Worm (Caenorhabditis elegans) whole organism, young adult: ENCODE measurements around the gene T10B5.10.

Experiments used
- B0336.3 ChIP-seq: fragments of 200-800 bp; sonication (Bioruptor generic); IDR thresholded peaks from 2 replicates; pipeline ENCODE4 v1.3.6; 2022; ENCODE audit warnings: missing genetic modification characterization, missing compliant biosample characterization
- D2030.7 ChIP-seq: fragments of 200-800 bp; sonication (Bioruptor generic); IDR thresholded peaks from 2 replicates; pipeline ENCODE4 v1.3.6; 2022; ENCODE audit warnings: missing genetic modification reagents, missing genetic modification characterization, missing compliant biosample characterization
- F10E7.11 ChIP-seq: sonication (generic microtip); optimal IDR thresholded peaks from 2 replicates; lab custom pipeline; 2017; ENCODE audit warnings: mild to moderate bottlenecking, missing genetic modification characterization, moderate library complexity, missing compliant biosample characterization
- F23B12.7 ChIP-seq: sonication (generic microtip); optimal IDR thresholded peaks from 2 replicates; lab custom pipeline; 2017; ENCODE audit warnings: missing genetic modification characterization, mild to moderate bottlenecking, missing compliant biosample characterization, antibody characterized with exemption, moderate library complexity; ENCODE audit not compliant: insufficient read depth
- F33H1.4 ChIP-seq: fragments of 200-800 bp; sonication (Bioruptor generic); IDR thresholded peaks from 2 replicates; pipeline ENCODE4 v1.3.6; 2022; ENCODE audit warnings: missing genetic modification reagents, missing genetic modification characterization, missing compliant biosample characterization
- T07F8.4 ChIP-seq: sonication (generic microtip); optimal IDR thresholded peaks from 2 replicates; lab custom pipeline; 2016; ENCODE audit warnings: mild to moderate bottlenecking, missing genetic modification characterization, moderate library complexity, missing compliant biosample characterization
- Y67H2A.10 ChIP-seq: fragments of 200-800 bp; sonication (Bioruptor generic); conservative IDR thresholded peaks from 2 replicates; pipeline ENCODE4 v1.3.6; 2022; ENCODE audit warnings: missing genetic modification reagents, missing genetic modification characterization, missing compliant biosample characterization
- akir-1 ChIP-seq: fragments of 200-800 bp; sonication (Bioruptor generic); optimal IDR thresholded peaks from 2 replicates; lab custom pipeline; 2018; ENCODE audit warnings: mild to moderate bottlenecking, missing genetic modification characterization, moderate library complexity, missing compliant biosample characterization
- atf-7 ChIP-seq: sonication (generic microtip); optimal IDR thresholded peaks from 2 replicates; lab custom pipeline; 2017; ENCODE audit warnings: mild to moderate bottlenecking, missing genetic modification characterization, missing compliant biosample characterization
- attf-3 ChIP-seq: fragments of 200-800 bp; sonication (Bioruptor generic); conservative IDR thresholded peaks from 2 replicates; pipeline ENCODE4 v1.3.6; 2022; ENCODE audit warnings: missing genetic modification reagents, missing genetic modification characterization, missing compliant biosample characterization
- bed-2 ChIP-seq: fragments of 200-800 bp; sonication (Bioruptor generic); IDR thresholded peaks from 2 replicates; pipeline ENCODE4 v1.3.6; 2022; ENCODE audit warnings: missing genetic modification reagents, missing genetic modification characterization, missing compliant biosample characterization
- ceh-100 ChIP-seq: fragments of 200-800 bp; sonication (Bioruptor generic); IDR thresholded peaks from 2 replicates; pipeline ENCODE4 v1.3.6; 2022; ENCODE audit warnings: missing genetic modification reagents, missing genetic modification characterization, missing compliant biosample characterization
- ceh-27 ChIP-seq: fragments of 200-800 bp; sonication (Bioruptor generic); optimal IDR thresholded peaks from 2 replicates; lab custom pipeline; 2018; ENCODE audit warnings: mild to moderate bottlenecking, missing genetic modification characterization, moderate library complexity, missing compliant biosample characterization
- ceh-58 ChIP-seq: fragments of 200-800 bp; sonication (Bioruptor generic); IDR thresholded peaks from 2 replicates; pipeline ENCODE4 v1.3.6; 2022; ENCODE audit warnings: missing genetic modification characterization, missing compliant biosample characterization
- ceh-79 ChIP-seq: sonication (generic microtip); optimal IDR thresholded peaks from 2 replicates; lab custom pipeline; 2017; ENCODE audit warnings: mild to moderate bottlenecking, missing genetic modification characterization, missing compliant biosample characterization
- dpl-1 ChIP-seq: fragments of 150-350 bp; optimal IDR thresholded peaks from 2 replicates; lab custom pipeline; 2014; ENCODE audit warnings: missing biosample characterization, missing genetic modification reagents, missing genetic modification characterization
- hlh-26 ChIP-seq: fragments of 200-800 bp; sonication (Bioruptor generic); conservative IDR thresholded peaks from 2 replicates; pipeline ENCODE4 v1.3.6; 2022; ENCODE audit warnings: missing genetic modification reagents, missing genetic modification characterization, missing compliant biosample characterization
- hmg-1.2 ChIP-seq: fragments of 200-800 bp; sonication (Bioruptor generic); IDR thresholded peaks from 2 replicates; pipeline ENCODE4 v1.3.6; 2022; ENCODE audit warnings: missing genetic modification reagents, missing genetic modification characterization, missing compliant biosample characterization
- hrde-1 ChIP-seq: sonication (generic microtip); optimal IDR thresholded peaks from 2 replicates; lab custom pipeline; 2016; ENCODE audit warnings: missing genetic modification characterization, mild to moderate bottlenecking, missing compliant biosample characterization, moderate library complexity, missing genotype, missing genetic modification reagents, borderline replicate concordance
- hsf-1 ChIP-seq: fragments of 200-800 bp; sonication (Bioruptor generic); IDR thresholded peaks from 2 replicates; pipeline ENCODE4 v1.3.6; 2022; ENCODE audit warnings: missing genetic modification reagents, missing genetic modification characterization, missing compliant biosample characterization
- let-526 ChIP-seq: fragments of 200-800 bp; sonication (Bioruptor generic); IDR thresholded peaks from 2 replicates; pipeline ENCODE4 v1.3.6; 2022; ENCODE audit warnings: missing genetic modification reagents, missing genetic modification characterization, missing compliant biosample characterization
- let-607 ChIP-seq, 2 experiments: fragments of 200-800 bp in 1 of 2; sonication (Bioruptor generic) in 1 of 2; sonication (generic microtip) in 1 of 2; optimal IDR thresholded peaks; 2 replicates each; lab custom pipeline; 2016 to 2018; ENCODE audit warnings: mild to moderate bottlenecking in 2 of 2, missing compliant biosample characterization in 2 of 2, missing genetic modification characterization in 2 of 2, moderate library complexity in 2 of 2, missing genotype in 1 of 2
- lin-35 ChIP-seq, 3 experiments: fragments of 150-350 bp in 2 of 3; sonication (generic microtip) in 1 of 3; optimal IDR thresholded peaks; 2 replicates each; lab custom pipeline; 2014 to 2018; ENCODE audit warnings: missing biosample characterization in 3 of 3, missing genetic modification characterization in 3 of 3, missing genetic modification reagents in 3 of 3
- madf-3 ChIP-seq: fragments of 200-800 bp; sonication (Bioruptor generic); IDR thresholded peaks from 2 replicates; pipeline ENCODE4 v1.3.6; 2022; ENCODE audit warnings: missing genetic modification reagents, missing genetic modification characterization, missing compliant biosample characterization
- madf-6 ChIP-seq: fragments of 200-800 bp; sonication (Bioruptor generic); IDR thresholded peaks from 2 replicates; pipeline ENCODE4 v1.3.6; 2022; ENCODE audit warnings: missing genetic modification reagents, missing genetic modification characterization, missing compliant biosample characterization
- mcd-1 ChIP-seq: fragments of 200-800 bp; sonication (Bioruptor generic); IDR thresholded peaks from 2 replicates; pipeline ENCODE4 v1.3.6; 2022; ENCODE audit warnings: missing genetic modification reagents, missing genetic modification characterization, missing compliant biosample characterization
- mel-28 ChIP-seq: sonication (generic microtip); optimal IDR thresholded peaks from 2 replicates; lab custom pipeline; 2016; ENCODE audit warnings: borderline replicate concordance, mild to moderate bottlenecking, missing genetic modification characterization, missing compliant biosample characterization
- mxl-1 ChIP-seq: sonication (generic microtip); optimal IDR thresholded peaks from 2 replicates; lab custom pipeline; 2016; ENCODE audit warnings: missing genetic modification characterization, missing compliant biosample characterization
- nfya-1 ChIP-seq: sonication (generic microtip); optimal IDR thresholded peaks from 2 replicates; lab custom pipeline; 2017; ENCODE audit warnings: antibody characterized with exemption, missing compliant biosample characterization, missing genetic modification characterization, borderline replicate concordance; ENCODE audit not compliant: insufficient read depth
- nfyb-1 ChIP-seq: fragments of 200-800 bp; sonication (Bioruptor generic); IDR thresholded peaks from 2 replicates; pipeline ENCODE4 v1.3.6; 2022; ENCODE audit warnings: missing genetic modification reagents, missing genetic modification characterization, missing compliant biosample characterization
- rec-8 ChIP-seq, 2 experiments: sonication (generic microtip); optimal IDR thresholded peaks; 2 replicates each; lab custom pipeline; 2016; ENCODE audit warnings: mild to moderate bottlenecking in 2 of 2, missing genetic modification characterization in 2 of 2, missing genetic modification reagents in 2 of 2, missing genotype in 2 of 2, missing biosample characterization in 1 of 2, missing compliant biosample characterization in 1 of 2, moderate library complexity in 1 of 2
- rpc-1 ChIP-seq, 2 experiments: fragments of 150-350 bp in 1 of 2; sonication (generic microtip) in 1 of 2; optimal IDR thresholded peaks; 2 replicates each; lab custom pipeline; 2014 to 2018; ENCODE audit warnings: missing biosample characterization in 1 of 2, missing genetic modification characterization in 1 of 2, missing genetic modification reagents in 1 of 2, missing genotype in 1 of 2
- snpc-1.1 ChIP-seq: sonication (generic microtip); optimal IDR thresholded peaks from 2 replicates; lab custom pipeline; 2017; ENCODE audit warnings: missing genetic modification characterization, mild to moderate bottlenecking, missing compliant biosample characterization, antibody characterized with exemption, moderate library complexity, missing genotype, missing genetic modification reagents; ENCODE audit not compliant: insufficient read depth
- snpc-1.3 ChIP-seq: sonication (generic microtip); optimal IDR thresholded peaks from 2 replicates; lab custom pipeline; 2017; ENCODE audit warnings: missing genetic modification characterization, mild to moderate bottlenecking, missing compliant biosample characterization, antibody characterized with exemption, moderate library complexity, missing genotype, missing genetic modification reagents; ENCODE audit not compliant: insufficient read depth
- snpc-3.4 ChIP-seq: sonication (generic microtip); optimal IDR thresholded peaks from 2 replicates; lab custom pipeline; 2017; ENCODE audit warnings: missing genetic modification characterization, mild to moderate bottlenecking, missing compliant biosample characterization, antibody characterized with exemption, moderate library complexity, missing genotype, missing genetic modification reagents
- sptf-2 ChIP-seq: fragments of 200-800 bp; sonication (Bioruptor generic); optimal IDR thresholded peaks from 2 replicates; lab custom pipeline; 2018; ENCODE audit warnings: mild to moderate bottlenecking, missing genetic modification characterization, missing compliant biosample characterization
- tbp1 ChIP-seq: fragments of 200-800 bp; sonication (Bioruptor generic); optimal IDR thresholded peaks from 2 replicates; lab custom pipeline; 2018; ENCODE audit warnings: mild to moderate bottlenecking, missing genetic modification characterization, missing compliant biosample characterization
- tlf-1 ChIP-seq: fragments of 200-800 bp; sonication (Bioruptor generic); optimal IDR thresholded peaks from 2 replicates; lab custom pipeline; 2018; ENCODE audit warnings: mild to moderate bottlenecking, missing genetic modification characterization, missing compliant biosample characterization
- unc-130 ChIP-seq: sonication (generic microtip); optimal IDR thresholded peaks from 2 replicates; lab custom pipeline; 2016; ENCODE audit warnings: missing genetic modification reagents, missing genetic modification characterization, missing compliant biosample characterization
- zfh-2 ChIP-seq: fragments of 200-800 bp; sonication (Bioruptor generic); conservative IDR thresholded peaks from 2 replicates; pipeline ENCODE4 v1.3.6; 2022; ENCODE audit warnings: missing genetic modification reagents, missing genetic modification characterization, missing compliant biosample characterization
- ztf-26 ChIP-seq: sonication (generic microtip); optimal IDR thresholded peaks from 2 replicates; lab custom pipeline; 2017; ENCODE audit warnings: missing genetic modification characterization, missing compliant biosample characterization

Gene T10B5.10

ce11 chrV:1875497-1875988, 19.5 kb upstream of the T10B5.10 start (continued):
- TF ChIP-seq F33H1.4 (GFP tag; lab: Robert Waterston, UW) (0 out of 2 replicates have a peak, but pooled peaks have one; percentile 35), mel-28 (no peak), rec-8 (tag; optimal IDR thresholded peaks at IDR 0.05; lab: Kevin White, UChicago) (peak in 1 of 2 experiments; percentile 33), ceh-79 (tag; lab: Kevin White, UChicago) (peak; percentile 98)

DNA sequence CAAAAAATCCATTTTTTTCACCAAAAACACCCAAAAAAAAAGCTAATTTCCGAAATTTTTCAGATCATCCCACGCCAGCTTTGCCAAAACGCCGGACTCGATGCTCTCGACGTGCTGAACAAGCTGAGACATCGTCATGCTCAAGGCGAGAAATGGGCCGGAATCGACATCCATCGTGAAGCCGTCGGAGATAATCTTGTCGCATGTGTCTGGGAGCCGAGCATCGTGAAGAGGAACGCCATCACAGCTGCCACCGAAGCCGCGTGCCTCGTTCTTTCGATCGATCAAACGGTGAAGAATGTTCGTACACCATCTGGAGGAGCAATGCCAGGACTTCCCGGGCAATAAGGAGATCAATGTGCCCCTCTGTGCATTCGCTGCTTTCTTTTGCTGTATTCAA, 18.8 kb upstream of the T10B5.10 start:
- 0 out of 2 replicates have a peak, but pooled peaks have one; percentile 16 for TF ChIP-seq mcd-1 (GFP tag; lab: Robert Waterston, UW)
- TF ChIP-seq madf-3, result 0 out of 2 replicates have a peak, but pooled peaks have one; percentile 65
- no peak for TF ChIP-seq madf-6 (GFP tag; lab: Robert Waterston, UW)
- TF ChIP-seq zfh-2 (GFP tag; lab: Robert Waterston, UW), result peak; percentile 74

- TF ChIP-seq ceh-27, result peak; percentile 97
- peak; percentile 83 for TF ChIP-seq Y67H2A.10 (GFP tag; lab: Robert Waterston, UW)
- peak; percentile 80 for TF ChIP-seq unc-130
- no peak for TF ChIP-seq hlh-26 (GFP tag; lab: Robert Waterston, UW)
- peak; percentile 26 for TF ChIP-seq hrde-1 (tag; lab: Kevin White, UChicago)
- TF ChIP-seq nfyb-1 (GFP tag; lab: Robert Waterston, UW), result 0 out of 2 replicates have a peak, but pooled peaks have one; percentile 21
- peak; percentile 62 for TF ChIP-seq dpl-1
- TF ChIP-seq tbp1 (GFP tag; lab: Kevin White, UChicago), result peak; percentile 52
- TF ChIP-seq F23B12.7, result peak; percentile 56
- no peak for TF ChIP-seq F10E7.11 (tag; lab: Kevin White, UChicago)
- TF ChIP-seq tlf-1 (GFP tag; lab: Kevin White, UChicago), result peak; percentile 52
- TF ChIP-seq attf-3 (GFP tag; lab: Robert Waterston, UW), result peak; percentile 69
- TF ChIP-seq mxl-1 (tag; lab: Kevin White, UChicago), result no peak
- no peak for TF ChIP-seq snpc-1.1 (tag; lab: Kevin White, UChicago)
- peak; percentile 86 for TF ChIP-seq B0336.3 (GFP tag; lab: Robert Waterston, UW)
- TF ChIP-seq let-607 (tag; optimal IDR thresholded peaks at IDR 0.05; lab: Kevin White, UChicago), result peak; percentile 42 to 66
- TF ChIP-seq sptf-2, result peak; percentile 33
- TF ChIP-seq ztf-26 (tag; lab: Kevin White, UChicago), result peak; percentile 24
- TF ChIP-seq F33H1.4 (GFP tag; lab: Robert Waterston, UW), result peak; percentile 29; the same call in 1 of the 2 replicates
- TF ChIP-seq bed-2 (GFP tag; lab: Robert Waterston, UW), result 0 out of 2 replicates have a peak, but pooled peaks have one; percentile 37
- TF ChIP-seq atf-7, result peak; percentile 18
- no peak for TF ChIP-seq ceh-58 (GFP tag; lab: Robert Waterston, UW)
- no peak for TF ChIP-seq snpc-3.4 (tag; lab: Kevin White, UChicago)
- peak in 2 of 3 experiments; percentile 45 to 52 for TF ChIP-seq lin-35 (GFP tag; optimal IDR thresholded peaks at IDR 0.05; lab: Kevin White, UChicago)
- TF ChIP-seq hsf-1 (GFP tag; lab: Robert Waterston, UW), result peak; percentile 92
- peak; percentile 83 for TF ChIP-seq D2030.7 (GFP tag; lab: Robert Waterston, UW)
- TF ChIP-seq rpc-1 (optimal IDR thresholded peaks at IDR 0.05; lab: Kevin White, UChicago), result no peak
- TF ChIP-seq rpc-1 (tag; optimal IDR thresholded peaks at IDR 0.05; lab: Kevin White, UChicago), result no peak
- peak; percentile 47; the same call in 1 of the 2 replicates for TF ChIP-seq let-526
- peak; percentile 62 for TF ChIP-seq akir-1
- no peak for TF ChIP-seq nfya-1 (tag; lab: Kevin White, UChicago)
- TF ChIP-seq hmg-1.2 (GFP tag; lab: Robert Waterston, UW), result peak; percentile 51; the same call in 1 of the 2 replicates
- TF ChIP-seq T07F8.4 (tag; lab: Kevin White, UChicago), result peak; percentile 0
- no peak for TF ChIP-seq snpc-1.3
- TF ChIP-seq ceh-100 (GFP tag; lab: Robert Waterston, UW), result peak; percentile 86
Measured at ce11 chrV:1871768-1872296, 15.8 kb upstream of the T10B5.10 start, which contains the start of the genes T10B5.4 and cct-7. T10B5.4 (minus strand) TSS chrV:1871807. cct-7 (plus strand) TSS chrV:1872246.
